Worm (Caenorhabditis elegans) whole organism, L4/young adult: ENCODE measurements around the gene C45B11.9.

Source experiments
- W03F9.2 ChIP-seq: fragments of 150-350 bp; optimal IDR thresholded peaks from 2 replicates; lab custom pipeline; 2014; ENCODE audit warnings: missing biosample characterization, missing genetic modification characterization
- dao-5 ChIP-seq: sonication (generic microtip); optimal IDR thresholded peaks from 2 replicates; lab custom pipeline; 2016; ENCODE audit warnings: missing genotype, missing genetic modification characterization, moderate library complexity, missing compliant biosample characterization
- him-1 ChIP-seq: sonication (generic microtip); optimal IDR thresholded peaks from 2 replicates; lab custom pipeline; 2016; ENCODE audit warnings: missing genotype, missing genetic modification reagents, missing genetic modification characterization, missing compliant biosample characterization

Gene C45B11.9

ce11 chrV:11056484-11056883, 16.4 kb downstream of the C45B11.9 start:
- TF ChIP-seq him-1 (tag; lab: Kevin White, UChicago) (no peak), dao-5 (tag; lab: Kevin White, UChicago) (no peak), W03F9.2 (tag; lab: Kevin White, UChicago) (no peak)

- no peak for TF ChIP-seq W03F9.2 (tag; lab: Kevin White, UChicago)
- no peak for TF ChIP-seq him-1 (tag; lab: Kevin White, UChicago)
- no peak for TF ChIP-seq dao-5 (tag; lab: Kevin White, UChicago)
Measured at ce11 chrV:11057043-11057442, 16.9 kb downstream of the C45B11.9 start, which contains the start of gene srh-75. Gene srh-75 (minus strand): TSS chrV:11057143.

ce11 chrV:11059180-11059579, 19.1 kb downstream of the C45B11.9 start, which contains the start of gene T04C12.1:
Gene T04C12.1 (minus strand): TSS chrV:11059269.
- TF ChIP-seq dao-5 (tag; lab: Kevin White, UChicago) (no peak), W03F9.2 (tag; lab: Kevin White, UChicago) (no peak), him-1 (tag; lab: Kevin White, UChicago) (no peak)

- TF ChIP-seq dao-5 (tag; lab: Kevin White, UChicago) = no peak
- no peak for TF ChIP-seq him-1 (tag; lab: Kevin White, UChicago)
- no peak for TF ChIP-seq W03F9.2 (tag; lab: Kevin White, UChicago)
Measured at ce11 chrV:11060239-11060984, 20.3 kb downstream of the C45B11.9 start, which contains the start of gene T04C12.11. Gene T04C12.11 (minus strand): TSS chrV:11060289.

- TF ChIP-seq W03F9.2 (tag; lab: Kevin White, UChicago) = no peak
- TF ChIP-seq him-1 (tag; lab: Kevin White, UChicago) = no peak
- no peak for TF ChIP-seq dao-5 (tag; lab: Kevin White, UChicago)
Measured at ce11 chrV:11061887-11062286, 21.8 kb downstream of the C45B11.9 start.

- TF ChIP-seq W03F9.2 (tag; lab: Kevin White, UChicago) = no peak
- TF ChIP-seq dao-5 (tag; lab: Kevin White, UChicago) = no peak
- no peak for TF ChIP-seq him-1 (tag; lab: Kevin White, UChicago)
Measured at ce11 chrV:11063115-11063514, 23.0 kb downstream of the C45B11.9 start, which contains the start of gene T04C12.9. Gene T04C12.9 (minus strand): TSS chrV:11063215.

- TF ChIP-seq dao-5 (tag; lab: Kevin White, UChicago) (no peak), him-1 (tag; lab: Kevin White, UChicago) (no peak), W03F9.2 (tag; lab: Kevin White, UChicago) (no peak)
Measured at ce11 chrV:11065513-11065912, 25.4 kb downstream of the C45B11.9 start, which contains the start of gene nlp-80. Gene nlp-80 (minus strand): TSS chrV:11065613.

- TF ChIP-seq dao-5 (tag; lab: Kevin White, UChicago) (no peak), W03F9.2 (tag; lab: Kevin White, UChicago) (peak; percentile 51), him-1 (tag; lab: Kevin White, UChicago) (no peak)
Measured at ce11 chrV:11069277-11069676, 29.2 kb downstream of the C45B11.9 start, which contains the start of gene T04C12.8. Gene T04C12.8 (minus strand): TSS chrV:11069358.

ce11 chrV:11070388-11070787, 30.3 kb downstream of the C45B11.9 start:
- TF ChIP-seq dao-5 (tag; lab: Kevin White, UChicago) (no peak), W03F9.2 (tag; lab: Kevin White, UChicago) (no peak), him-1 (tag; lab: Kevin White, UChicago) (no peak)

ce11 chrV:11071453-11071852, 31.3 kb downstream of the C45B11.9 start:
- TF ChIP-seq dao-5 (tag; lab: Kevin White, UChicago) = no peak
- no peak for TF ChIP-seq him-1 (tag; lab: Kevin White, UChicago)
- no peak for TF ChIP-seq W03F9.2 (tag; lab: Kevin White, UChicago)

ce11 chrV:11073354-11073753, 33.2 kb downstream of the C45B11.9 start:
- TF ChIP-seq dao-5 (tag; lab: Kevin White, UChicago) (no peak), W03F9.2 (tag; lab: Kevin White, UChicago) (no peak), him-1 (tag; lab: Kevin White, UChicago) (no peak)

- TF ChIP-seq W03F9.2 (tag; lab: Kevin White, UChicago) (no peak), dao-5 (tag; lab: Kevin White, UChicago) (no peak), him-1 (tag; lab: Kevin White, UChicago) (no peak)
Measured at ce11 chrV:11074448-11074847, 34.3 kb downstream of the C45B11.9 start, which contains the start of gene act-3. Gene act-3 (minus strand): TSS chrV:11074498.

- TF ChIP-seq dao-5 (tag; lab: Kevin White, UChicago) (no peak), him-1 (tag; lab: Kevin White, UChicago) (no peak), W03F9.2 (tag; lab: Kevin White, UChicago) (no peak)
Measured at ce11 chrV:11075209-11076027, 35.3 kb downstream of the C45B11.9 start.
